Fruit fly (Drosophila melanogaster): ENCODE results near the gene Drak.

Drak gene

DNA sequence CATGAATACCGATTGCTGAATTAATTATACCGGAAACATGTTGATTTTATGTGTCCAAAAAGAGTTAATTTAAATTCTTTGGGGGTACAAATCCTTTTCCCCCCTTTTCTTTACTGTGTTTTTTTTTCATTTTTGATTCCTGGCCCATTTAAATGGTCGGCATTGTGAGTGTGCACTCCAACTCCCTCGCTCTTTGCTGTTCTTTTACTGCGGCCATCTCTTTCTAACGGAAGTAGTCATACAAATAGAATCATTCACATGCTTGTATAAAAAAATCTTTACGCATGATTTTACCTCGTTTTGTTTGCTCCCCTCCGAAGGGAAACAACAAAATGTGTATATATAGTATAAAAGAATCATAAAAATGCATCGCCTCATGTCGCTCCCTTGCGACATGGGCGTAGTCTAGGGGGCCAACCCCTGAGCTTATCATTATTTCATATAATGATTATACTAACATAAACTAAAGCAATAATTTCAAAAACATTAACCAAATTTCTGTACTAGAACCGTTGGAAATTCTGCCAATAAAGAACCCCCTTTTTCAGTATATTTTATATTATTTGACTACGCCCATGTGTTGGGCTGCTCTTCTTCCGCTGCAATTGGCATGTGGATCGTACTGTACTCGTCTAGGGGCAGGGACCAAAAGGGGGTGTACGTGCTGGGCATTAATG, 35.2 kb downstream of the Drak start (continued):
- TF ChIP-seq CG15479 (GFP tag; optimal IDR thresholded peaks at IDR 0.05) (no peak), CG7745 (tag; optimal IDR thresholded peaks at IDR 0.05) (peak; percentile 51), E2f2 (GFP tag; IDR thresholded peaks at IDR 0.05) (peak; percentile 49; the same call in 1 of the 2 replicates), Ravus (GFP tag; IDR thresholded peaks at IDR 0.05) (no peak; the same call in 1 of the 2 replicates), NC2α (GFP tag; optimal IDR thresholded peaks at IDR 0.05) (no peak), CG8924 (tag; optimal IDR thresholded peaks at IDR 0.05) (peak; percentile 87), CG9932 (GFP tag; IDR thresholded peaks at IDR 0.05) (no peak), Dp (GFP tag; optimal IDR thresholded peaks at IDR 0.05) (no peak), CG42726 (GFP tag; IDR thresholded peaks at IDR 0.05; ENCODE audit: partially characterized antibody) (no peak), CG1647 (GFP tag; optimal IDR thresholded peaks at IDR 0.05) (peak; percentile 55), Nf-YB (GFP tag; optimal IDR thresholded peaks at IDR 0.05) (peak; percentile 61), dan (GFP tag; IDR thresholded peaks at IDR 0.05) (peak; percentile 72; the same call in 1 of the 2 replicates), CG10274 (GFP tag; optimal IDR thresholded peaks at IDR 0.05) (peak; percentile 19), ATbp (GFP tag; optimal IDR thresholded peaks at IDR 0.05) (peak; percentile 87), CG14710 (tag; optimal IDR thresholded peaks at IDR 0.05) (peak; percentile 90), CG11504 (tag; optimal IDR thresholded peaks at IDR 0.05) (peak; percentile 85), Sry-δ (GFP tag; optimal IDR thresholded peaks at IDR 0.05) (no peak), cato (GFP tag; optimal IDR thresholded peaks at IDR 0.05; ENCODE audit: borderline replicate concordance) (peak; percentile 46), da (GFP tag; optimal IDR thresholded peaks at IDR 0.05) (no peak), mam (GFP tag; optimal IDR thresholded peaks at IDR 0.05) (peak; percentile 1), CG12071 (GFP tag; optimal IDR thresholded peaks at IDR 0.05) (peak; percentile 38), onecut (GFP tag; IDR thresholded peaks at IDR 0.05) (peak; percentile 78), CG8944 (GFP tag; optimal IDR thresholded peaks at IDR 0.05) (peak; percentile 25), Dad (GFP tag; optimal IDR thresholded peaks at IDR 0.05) (peak; percentile 51), ken (GFP tag; IDR thresholded peaks at IDR 0.05) (peak; percentile 76; the same call in 2 of the 3 replicates), shn (GFP tag; optimal IDR thresholded peaks at IDR 0.05) (no peak), dm (GFP tag; optimal IDR thresholded peaks at IDR 0.05) (no peak), CG3995 (GFP tag; optimal IDR thresholded peaks at IDR 0.05) (no peak), chif (GFP tag; optimal IDR thresholded peaks at IDR 0.05) (peak; percentile 61 to 72), eve (GFP tag; optimal IDR thresholded peaks at IDR 0.05) (peak in 1 of 2 experiments; percentile 87), Mrtf (GFP tag; IDR thresholded peaks at IDR 0.05) (peak; percentile 71), Xbp1 (GFP tag; optimal IDR thresholded peaks at IDR 0.05) (peak; percentile 71), CG2678 (tag; optimal IDR thresholded peaks at IDR 0.05) (peak; percentile 85), ssp (GFP tag; IDR thresholded peaks at IDR 0.05) (peak; percentile 38; the same call in 1 of the 2 replicates), Mes4 (GFP tag; optimal IDR thresholded peaks at IDR 0.05) (peak; percentile 18), Max (GFP tag; optimal IDR thresholded peaks at IDR 0.05) (peak; percentile 65), CG12659 (GFP tag; optimal IDR thresholded peaks at IDR 0.05) (peak; percentile 57), CG11085 (GFP tag; IDR thresholded peaks at IDR 0.05) (peak; percentile 56), CG8281 (tag; optimal IDR thresholded peaks at IDR 0.05) (peak; percentile 57), CG18764 (GFP tag; optimal IDR thresholded peaks at IDR 0.05) (peak; percentile 64), CG14860 (GFP tag; IDR thresholded peaks at IDR 0.05; ENCODE audit: partially characterized antibody) (no peak), CG11456 (GFP tag; IDR thresholded peaks at IDR 0.05) (peak; percentile 51; the same call in 1 of the 3 replicates), pb (GFP tag; optimal IDR thresholded peaks at IDR 0.05) (no peak), CG16863 (GFP tag; optimal IDR thresholded peaks at IDR 0.05) (peak; percentile 51), usp (GFP tag; optimal IDR thresholded peaks at IDR 0.05) (no peak), salm (tag; optimal IDR thresholded peaks at IDR 0.05) (peak; percentile 64), CG34376 (GFP tag; optimal IDR thresholded peaks at IDR 0.05) (no peak), pum (GFP tag; optimal IDR thresholded peaks at IDR 0.05) (peak; percentile 65), Atf3 (GFP tag; optimal IDR thresholded peaks at IDR 0.05) (peak; percentile 30), croc (GFP tag; conservative IDR thresholded peaks at IDR 0.05) (peak; percentile 82)

All from whole organism, embryonic.